Fruit fly (Drosophila melanogaster) whole organism, embryonic: ENCODE data around the gene CG10866.

Experiments
- B-H2 ChIP-seq: fragments of 200-800 bp; sonication (Bioruptor generic); optimal IDR thresholded peaks from 2 replicates; lab custom pipeline; 2018; ENCODE audit warnings: missing biosample characterization, mild to moderate bottlenecking, missing genetic modification characterization
- CG10209 ChIP-seq: fragments of 200-800 bp; sonication (Bioruptor generic); optimal IDR thresholded peaks from 3 replicates; lab custom pipeline; 2017; ENCODE audit warnings: missing biosample characterization, mild to moderate bottlenecking, missing genetic modification characterization, missing genetic modification reagents
- CG12942 ChIP-seq: fragments of 200-800 bp; sonication (Bioruptor generic); optimal IDR thresholded peaks from 3 replicates; lab custom pipeline; 2016; ENCODE audit warnings: missing biosample characterization, missing genetic modification characterization
- CG14710 ChIP-seq: fragments of 200-800 bp; sonication (Bioruptor generic); optimal IDR thresholded peaks from 3 replicates; lab custom pipeline; 2019; ENCODE audit warnings: missing biosample characterization, mild to moderate bottlenecking, missing genetic modification characterization, moderate library complexity
- CG15479 ChIP-seq: fragments of 200-800 bp; sonication (Bioruptor generic); optimal IDR thresholded peaks from 3 replicates; lab custom pipeline; 2019; ENCODE audit warnings: missing biosample characterization, mild to moderate bottlenecking, missing genetic modification characterization, moderate library complexity
- CG15514 ChIP-seq: fragments of 200-800 bp; sonication (Bioruptor generic); optimal IDR thresholded peaks from 3 replicates; lab custom pipeline; 2017; ENCODE audit warnings: missing biosample characterization, missing genetic modification characterization, mild to moderate bottlenecking, moderate library complexity, missing genetic modification reagents
- CG16779 ChIP-seq: fragments of 200-800 bp; sonication (Bioruptor generic); IDR thresholded peaks from 2 replicates; pipeline ENCODE4 v1.3.6; 2022; ENCODE audit warnings: missing biosample characterization, missing genetic modification characterization
- CG17186 ChIP-seq: fragments of 200-800 bp; sonication (Bioruptor generic); optimal IDR thresholded peaks from 3 replicates; lab custom pipeline; 2017; ENCODE audit warnings: missing biosample characterization, missing genetic modification reagents, missing genetic modification characterization
- CG17328 ChIP-seq: fragments of 200-800 bp; sonication (Bioruptor generic); IDR thresholded peaks from 2 replicates; pipeline ENCODE4 v1.3.6; 2022; ENCODE audit warnings: missing biosample characterization, missing genetic modification characterization
- CG18764 ChIP-seq: fragments of 200-800 bp; sonication (Bioruptor generic); optimal IDR thresholded peaks from 3 replicates; lab custom pipeline; 2016; ENCODE audit warnings: missing biosample characterization, missing genetic modification characterization
- CG2889 ChIP-seq: fragments of 200-800 bp; sonication (Bioruptor generic); IDR thresholded peaks from 3 replicates; pipeline ENCODE4 v1.3.6; 2022; ENCODE audit warnings: missing biosample characterization, missing genetic modification characterization
- CG30431 ChIP-seq: fragments of 200-800 bp; sonication (Bioruptor generic); optimal IDR thresholded peaks from 2 replicates; lab custom pipeline; 2017; ENCODE audit warnings: missing biosample characterization, missing genetic modification characterization
- CG4424 ChIP-seq: fragments of 200-800 bp; sonication (Bioruptor generic); optimal IDR thresholded peaks from 3 replicates; lab custom pipeline; 2016; ENCODE audit warnings: missing biosample characterization, missing genetic modification characterization
- CG7786 ChIP-seq: fragments of 200-800 bp; sonication (Bioruptor generic); optimal IDR thresholded peaks from 2 replicates; lab custom pipeline; 2016; ENCODE audit warnings: missing biosample characterization, missing genetic modification characterization
- CG7963 ChIP-seq: fragments of 200-800 bp; sonication (Bioruptor generic); IDR thresholded peaks from 3 replicates; pipeline ENCODE4 v1.3.6; 2022; ENCODE audit warnings: missing biosample characterization, missing genetic modification characterization; ENCODE audit not compliant: partially characterized antibody
- CG8089 ChIP-seq: fragments of 200-800 bp; sonication (Bioruptor generic); optimal IDR thresholded peaks from 3 replicates; lab custom pipeline; 2016; ENCODE audit warnings: missing biosample characterization, missing genetic modification characterization
- CG8290 ChIP-seq, 3 experiments: fragments of 200-800 bp; sonication (Bioruptor generic); optimal IDR thresholded peaks; 2 replicates each; lab custom pipeline; 2016 to 2019; ENCODE audit warnings: missing biosample characterization in 3 of 3, missing genetic modification characterization in 3 of 3, mild to moderate bottlenecking in 2 of 3, moderate library complexity in 1 of 3
- CG8359 ChIP-seq: fragments of 200-800 bp; sonication (Bioruptor generic); optimal IDR thresholded peaks from 2 replicates; lab custom pipeline; 2017; ENCODE audit warnings: missing biosample characterization, mild to moderate bottlenecking, missing genetic modification characterization, borderline replicate concordance
- CG9215 ChIP-seq: fragments of 200-800 bp; sonication (Bioruptor generic); IDR thresholded peaks from 2 replicates; pipeline ENCODE4 v1.3.6; 2022; ENCODE audit warnings: missing biosample characterization, missing genetic modification characterization
- Deaf1 ChIP-seq: fragments of 200-800 bp; optimal IDR thresholded peaks from 3 replicates; lab custom pipeline; 2019; ENCODE audit warnings: missing biosample characterization, mild to moderate bottlenecking, missing genetic modification characterization, moderate library complexity
- Doc2 ChIP-seq: fragments of 200-800 bp; sonication (Bioruptor generic); IDR thresholded peaks from 2 replicates; pipeline ENCODE4 v1.3.6; 2022; ENCODE audit warnings: missing biosample characterization, missing genetic modification characterization
- Eip74EF ChIP-seq, 2 experiments: fragments of 200-800 bp in 1 of 2; fragments of >200 bp in 1 of 2; sonication (Bioruptor generic) in 1 of 2; optimal IDR thresholded peaks; 2 replicates each; lab custom pipeline; 2017 to 2019; ENCODE audit warnings: missing biosample characterization in 2 of 2, missing genetic modification characterization in 2 of 2, mild to moderate bottlenecking in 1 of 2, moderate library complexity in 1 of 2
- Ets65A ChIP-seq: fragments of 200-800 bp; sonication (Bioruptor generic); peaks from one replicate; lab custom pipeline; 2016; ENCODE audit warnings: missing biosample characterization, missing genetic modification characterization
- Fer2 ChIP-seq: fragments of 200-800 bp; sonication (Bioruptor generic); optimal IDR thresholded peaks from 2 replicates; lab custom pipeline; 2018; ENCODE audit warnings: missing biosample characterization, mild to moderate bottlenecking, missing genetic modification characterization, moderate library complexity
- HmgZ ChIP-seq: fragments of 200-800 bp; sonication (Bioruptor generic); optimal IDR thresholded peaks from 2 replicates; lab custom pipeline; 2018; ENCODE audit warnings: missing biosample characterization, mild to moderate bottlenecking, missing genetic modification characterization
- Med ChIP-seq: fragments of 200-800 bp; sonication (Bioruptor generic); peaks from one replicate; lab custom pipeline; 2016; ENCODE audit warnings: missing biosample characterization, missing genetic modification characterization, mild to moderate bottlenecking, inconsistent platforms, moderate library complexity
- Neu2 ChIP-seq: fragments of 200-800 bp; sonication (Bioruptor generic); optimal IDR thresholded peaks from 3 replicates; lab custom pipeline; 2016; ENCODE audit warnings: missing biosample characterization, missing genetic modification characterization, borderline replicate concordance
- Pdp1 ChIP-seq, 2 experiments: fragments of 200-800 bp; sonication (Bioruptor generic); optimal IDR thresholded peaks; 3 replicates each; lab custom pipeline; 2016; ENCODE audit warnings: missing biosample characterization in 2 of 2, missing genetic modification characterization in 2 of 2, mild to moderate bottlenecking in 1 of 2, moderate library complexity in 1 of 2
- Sox102F ChIP-seq: fragments of 200-800 bp; sonication (Bioruptor generic); optimal IDR thresholded peaks from 2 replicates; lab custom pipeline; 2018; ENCODE audit warnings: missing biosample characterization, mild to moderate bottlenecking, missing genetic modification characterization, moderate library complexity
- Trl ChIP-seq, 3 experiments: fragments of >200 bp in 2 of 3; fragments of 200-800 bp in 1 of 3; sonication (Bioruptor generic) in 1 of 3; optimal IDR thresholded peaks; 2 replicates in 1 of 3; 3 replicates in 2 of 3; lab custom pipeline; 2016 to 2017; ENCODE audit warnings: missing biosample characterization in 1 of 3, missing genetic modification characterization in 1 of 3
- abd-A ChIP-seq: fragments of 200-800 bp; sonication (Bioruptor generic); optimal IDR thresholded peaks from 3 replicates; lab custom pipeline; 2019; ENCODE audit warnings: missing biosample characterization, mild to moderate bottlenecking, missing genetic modification characterization, moderate library complexity
- cg ChIP-seq: fragments of 200-800 bp; sonication (Bioruptor generic); optimal IDR thresholded peaks from 3 replicates; lab custom pipeline; 2019; ENCODE audit warnings: missing biosample characterization, mild to moderate bottlenecking, missing genetic modification characterization, moderate library complexity
- chn ChIP-seq: fragments of 200-800 bp; sonication (Bioruptor generic); optimal IDR thresholded peaks from 2 replicates; lab custom pipeline; 2016; ENCODE audit warnings: missing biosample characterization, missing genetic modification characterization
- crp ChIP-seq, 2 experiments: fragments of 200-800 bp; sonication (Bioruptor generic); optimal IDR thresholded peaks; 2 replicates in 1 of 2; 3 replicates in 1 of 2; lab custom pipeline; 2017; ENCODE audit warnings: missing biosample characterization in 2 of 2, missing genetic modification characterization in 2 of 2, mild to moderate bottlenecking in 1 of 2, moderate library complexity in 1 of 2
- dati ChIP-seq: fragments of 200-800 bp; sonication (Bioruptor generic); IDR thresholded peaks from 2 replicates; pipeline ENCODE4 v1.3.6; 2022; ENCODE audit warnings: missing biosample characterization, missing genetic modification characterization
- dmrt99B ChIP-seq: fragments of 200-800 bp; sonication (Bioruptor generic); optimal IDR thresholded peaks from 2 replicates; lab custom pipeline; 2018; ENCODE audit warnings: missing biosample characterization, mild to moderate bottlenecking, missing genetic modification characterization, moderate library complexity
- exex ChIP-seq: fragments of 200-800 bp; sonication (Bioruptor generic); optimal IDR thresholded peaks from 4 replicates; lab custom pipeline; 2018; ENCODE audit warnings: missing biosample characterization, mild to moderate bottlenecking, missing genetic modification characterization, moderate library complexity
- fru ChIP-seq: fragments of >200 bp; optimal IDR thresholded peaks from 2 replicates; lab custom pipeline; 2017
- grn ChIP-seq: fragments of 200-800 bp; sonication (Bioruptor generic); optimal IDR thresholded peaks from 3 replicates; lab custom pipeline; 2017; ENCODE audit warnings: missing biosample characterization, missing genetic modification characterization
- lab ChIP-seq: fragments of 200-800 bp; sonication (Bioruptor generic); optimal IDR thresholded peaks from 3 replicates; lab custom pipeline; 2017; ENCODE audit warnings: missing biosample characterization, missing genetic modification characterization, mild to moderate bottlenecking, moderate library complexity, missing genetic modification reagents
- p53 ChIP-seq: fragments of 200-800 bp; sonication (Bioruptor generic); optimal IDR thresholded peaks from 2 replicates; lab custom pipeline; 2016; ENCODE audit warnings: missing biosample characterization, missing genetic modification characterization
- pan ChIP-seq, 4 experiments: fragments of >200 bp in 3 of 4; fragments of 200-800 bp in 1 of 4; sonication (Bioruptor generic) in 1 of 4; optimal IDR thresholded peaks in 3 of 4; IDR thresholded peaks in 1 of 4; 2 replicates each; pipeline versions ENCODE4 v1.3.6 to Lab custom; 2017 to 2022; ENCODE audit warnings: missing biosample characterization in 2 of 4, missing genetic modification characterization in 2 of 4, mixed read lengths in 1 of 4
- psq ChIP-seq: fragments of 200-800 bp; sonication (Bioruptor generic); optimal IDR thresholded peaks from 2 replicates; lab custom pipeline; 2017; ENCODE audit warnings: missing biosample characterization, missing genetic modification characterization
- schlank ChIP-seq: fragments of 200-800 bp; sonication (Bioruptor generic); optimal IDR thresholded peaks from 2 replicates; lab custom pipeline; 2018; ENCODE audit warnings: missing biosample characterization, mild to moderate bottlenecking, missing genetic modification characterization
- tio ChIP-seq: fragments of 200-800 bp; sonication (Bioruptor generic); optimal IDR thresholded peaks from 2 replicates; lab custom pipeline; 2017; ENCODE audit warnings: missing biosample characterization, missing genetic modification characterization, inconsistent platforms
- toy ChIP-seq: fragments of 200-800 bp; sonication (Bioruptor generic); IDR thresholded peaks from 2 replicates; pipeline ENCODE4 v1.3.6; 2022; ENCODE audit warnings: missing biosample characterization, missing genetic modification characterization

Gene CG10866

dm6 chr3L:3927462-3927861 is 10.3 kb downstream of the CG10866 start:
- TF ChIP-seq Ets65A (GFP tag; lab: Kevin White, UChicago) (peak; percentile 59), Eip74EF (GFP tag; optimal IDR thresholded peaks at IDR 0.05; lab: Kevin White, UChicago) (no peak), Med (GFP tag; lab: Kevin White, UChicago) (peak; percentile 65), CG15479 (GFP tag; lab: Kevin White, UChicago) (no peak)

- TF ChIP-seq toy (GFP tag; lab: Robert Waterston, UW) (no peak), cg (GFP tag; lab: Kevin White, UChicago) (peak; percentile 0), CG7786 (GFP tag; lab: Kevin White, UChicago) (no peak), Doc2 (no peak), Deaf1 (tag; lab: Kevin White, UChicago) (peak; percentile 75), Fer2 (tag; lab: Kevin White, UChicago) (no peak), fru (lab: Kevin White, UChicago) (no peak), chn (no peak), CG18764 (GFP tag; lab: Kevin White, UChicago) (no peak), Sox102F (GFP tag; lab: Kevin White, UChicago) (no peak), psq (GFP tag; lab: Kevin White, UChicago) (peak; percentile 34), Pdp1 (GFP tag; optimal IDR thresholded peaks at IDR 0.05; lab: Kevin White, UChicago) (peak in 1 of 2 experiments; percentile 65), p53 (GFP tag; lab: Kevin White, UChicago) (no peak), tio (GFP tag; lab: Kevin White, UChicago) (no peak), CG2889 (GFP tag; lab: Robert Waterston, UW) (no peak), Trl (optimal IDR thresholded peaks at IDR 0.05; lab: Kevin White, UChicago) (peak; percentile 16 to 49), Trl (GFP tag; optimal IDR thresholded peaks at IDR 0.05; lab: Kevin White, UChicago) (no peak), CG10209 (GFP tag; lab: Kevin White, UChicago) (no peak)
Measured at dm6 chr3L:3926191-3926765, 11.5 kb downstream of the CG10866 start.

- no peak for TF ChIP-seq Neu2 (GFP tag; lab: Kevin White, UChicago)
- TF ChIP-seq CG14710 (tag; lab: Kevin White, UChicago), result no peak
- TF ChIP-seq CG4424 (GFP tag; lab: Kevin White, UChicago), result no peak
- TF ChIP-seq CG16779 (GFP tag; lab: Robert Waterston, UW), result no peak
- TF ChIP-seq HmgZ (tag; lab: Kevin White, UChicago), result peak; percentile 37
- no peak for TF ChIP-seq B-H2
- TF ChIP-seq exex (tag; lab: Kevin White, UChicago), result peak; percentile 76
- TF ChIP-seq CG17328 (GFP tag; lab: Robert Waterston, UW), result no peak
- TF ChIP-seq lab (GFP tag; lab: Kevin White, UChicago), result peak; percentile 41
- TF ChIP-seq dati (GFP tag; lab: Robert Waterston, UW), result no peak
- TF ChIP-seq schlank (tag; lab: Kevin White, UChicago), result peak; percentile 17
- TF ChIP-seq abd-A, result peak; percentile 29
- no peak for TF ChIP-seq CG8290 (GFP tag; optimal IDR thresholded peaks at IDR 0.05; lab: Kevin White, UChicago)
- TF ChIP-seq CG8290 (tag; optimal IDR thresholded peaks at IDR 0.05; lab: Kevin White, UChicago), result peak in 1 of 2 experiments; percentile 45
- no peak for TF ChIP-seq CG12942
- TF ChIP-seq CG8089 (GFP tag; lab: Kevin White, UChicago), result no peak
- TF ChIP-seq grn (GFP tag; lab: Kevin White, UChicago), result peak; percentile 21
- no peak for TF ChIP-seq CG30431 (GFP tag; lab: Kevin White, UChicago)
- TF ChIP-seq CG8359 (GFP tag; lab: Kevin White, UChicago), result no peak
- no peak for TF ChIP-seq CG15514 (GFP tag; lab: Kevin White, UChicago)
- no peak for TF ChIP-seq CG7963 (GFP tag; lab: Robert Waterston, UW)
- TF ChIP-seq CG17186, result no peak
- TF ChIP-seq pan (optimal IDR thresholded peaks at IDR 0.05; lab: Kevin White, UChicago), result no peak
- no peak for TF ChIP-seq pan (GFP tag; optimal IDR thresholded peaks at IDR 0.05 in 1 of 2, IDR thresholded peaks at IDR 0.05 in 1 of 2)
- no peak for TF ChIP-seq dmrt99B (tag; lab: Kevin White, UChicago)
- TF ChIP-seq crp (GFP tag; optimal IDR thresholded peaks at IDR 0.05; lab: Kevin White, UChicago), result no peak
- TF ChIP-seq CG9215 (GFP tag; lab: Robert Waterston, UW), result no peak
Measured at dm6 chr3L:3925487-3925886, 12.3 kb downstream of the CG10866 start.
